Worm (Caenorhabditis elegans) whole organism, late embryonic: Measurements from ENCODE around the gene R01E6.7.

Source experiments
- C08G9.2 ChIP-seq: sonication (generic microtip); optimal IDR thresholded peaks from 2 replicates; lab custom pipeline; 2016; ENCODE audit warnings: mild to moderate bottlenecking, missing genetic modification characterization, moderate library complexity, missing compliant biosample characterization
- C38D4.7 ChIP-seq: fragments of 200-800 bp; sonication (Bioruptor generic); optimal IDR thresholded peaks from 2 replicates; lab custom pipeline; 2018; ENCODE audit warnings: mild to moderate bottlenecking, missing genetic modification characterization, moderate library complexity, missing compliant biosample characterization
- F13H6.1 ChIP-seq: sonication (generic microtip); optimal IDR thresholded peaks from 2 replicates; lab custom pipeline; 2016; ENCODE audit warnings: missing genetic modification characterization, missing compliant biosample characterization
- K09A11.1 ChIP-seq: sonication (generic microtip); optimal IDR thresholded peaks from 2 replicates; lab custom pipeline; 2017; ENCODE audit warnings: antibody characterized with exemption, mild to moderate bottlenecking, missing genetic modification characterization, missing compliant biosample characterization; ENCODE audit not compliant: insufficient read depth
- ceh-18 ChIP-seq: sonication (generic microtip); optimal IDR thresholded peaks from 2 replicates; lab custom pipeline; 2016; ENCODE audit warnings: missing genetic modification characterization, missing compliant biosample characterization
- ceh-2 ChIP-seq: sonication (generic microtip); optimal IDR thresholded peaks from 2 replicates; lab custom pipeline; 2016; ENCODE audit warnings: missing genotype, missing genetic modification characterization, missing compliant biosample characterization
- ceh-22 ChIP-seq: sonication (generic microtip); optimal IDR thresholded peaks from 2 replicates; lab custom pipeline; 2017; ENCODE audit warnings: missing biosample characterization, missing genetic modification characterization
- ceh-34 ChIP-seq: sonication (generic microtip); optimal IDR thresholded peaks from 2 replicates; lab custom pipeline; 2016; ENCODE audit warnings: mild to moderate bottlenecking, missing genetic modification characterization, missing compliant biosample characterization
- ceh-45 ChIP-seq: fragments of 200-800 bp; sonication (Bioruptor generic); IDR thresholded peaks from 2 replicates; pipeline ENCODE4 v1.3.6; 2022; ENCODE audit warnings: missing genetic modification reagents, missing genetic modification characterization, missing compliant biosample characterization
- ceh-6 ChIP-seq: fragments of 200-800 bp; sonication (Bioruptor generic); optimal IDR thresholded peaks from 2 replicates; lab custom pipeline; 2018; ENCODE audit warnings: mild to moderate bottlenecking, missing genetic modification characterization, missing compliant biosample characterization
- che-1 ChIP-seq: sonication (generic microtip); optimal IDR thresholded peaks from 2 replicates; lab custom pipeline; 2016; ENCODE audit warnings: mild to moderate bottlenecking, missing genetic modification characterization, missing compliant biosample characterization
- dmd-4 ChIP-seq: sonication (generic microtip); optimal IDR thresholded peaks from 2 replicates; lab custom pipeline; 2016; ENCODE audit warnings: borderline replicate concordance, missing genetic modification characterization, missing compliant biosample characterization
- dve-1 ChIP-seq: sonication (generic microtip); optimal IDR thresholded peaks from 2 replicates; lab custom pipeline; 2017; ENCODE audit warnings: antibody characterized with exemption, mild to moderate bottlenecking, missing genetic modification characterization, missing compliant biosample characterization
- elt-2 ChIP-seq: sonication (generic microtip); optimal IDR thresholded peaks from 2 replicates; lab custom pipeline; 2016; ENCODE audit warnings: missing genetic modification reagents, missing genetic modification characterization, missing compliant biosample characterization
- eyg-1 ChIP-seq: sonication (generic microtip); optimal IDR thresholded peaks from 2 replicates; lab custom pipeline; 2016; ENCODE audit warnings: missing genotype, missing genetic modification characterization, missing compliant biosample characterization
- fax-1 ChIP-seq: sonication (generic microtip); optimal IDR thresholded peaks from 2 replicates; lab custom pipeline; 2016; ENCODE audit warnings: missing genotype, missing genetic modification characterization, missing compliant biosample characterization
- fkh-10 ChIP-seq: fragments of 150-350 bp; optimal IDR thresholded peaks from 2 replicates; lab custom pipeline; 2014; ENCODE audit warnings: missing biosample characterization, missing genetic modification reagents, missing genetic modification characterization
- hlh-15 ChIP-seq: sonication (generic microtip); optimal IDR thresholded peaks from 2 replicates; lab custom pipeline; 2016; ENCODE audit warnings: missing genetic modification characterization, missing compliant biosample characterization
- hlh-30 ChIP-seq: sonication (generic microtip); optimal IDR thresholded peaks from 2 replicates; lab custom pipeline; 2017; ENCODE audit warnings: antibody characterized with exemption, missing genetic modification characterization, missing compliant biosample characterization; ENCODE audit not compliant: insufficient read depth
- hlh-8 ChIP-seq: sonication (generic microtip); optimal IDR thresholded peaks from 2 replicates; lab custom pipeline; 2016; ENCODE audit warnings: missing genotype, missing genetic modification characterization, missing compliant biosample characterization
- lim-6 ChIP-seq: sonication (generic microtip); optimal IDR thresholded peaks from 2 replicates; lab custom pipeline; 2016; ENCODE audit warnings: missing genetic modification characterization, missing compliant biosample characterization
- lin-11 ChIP-seq: fragments of 200-800 bp; sonication (Bioruptor generic); optimal IDR thresholded peaks from 2 replicates; lab custom pipeline; 2018; ENCODE audit warnings: mild to moderate bottlenecking, missing genetic modification characterization, missing compliant biosample characterization
- nfya-1 ChIP-seq: sonication (generic microtip); optimal IDR thresholded peaks from 2 replicates; lab custom pipeline; 2017; ENCODE audit warnings: missing genetic modification characterization, mild to moderate bottlenecking, missing compliant biosample characterization, antibody characterized with exemption, moderate library complexity
- nhr-11 ChIP-seq: fragments of 150-350 bp; optimal IDR thresholded peaks from 2 replicates; lab custom pipeline; 2014; ENCODE audit warnings: missing biosample characterization, missing genetic modification characterization
- nhr-232 ChIP-seq: sonication (generic microtip); optimal IDR thresholded peaks from 2 replicates; lab custom pipeline; 2016; ENCODE audit warnings: missing genetic modification characterization, missing compliant biosample characterization
- npax-4 ChIP-seq: sonication (generic microtip); optimal IDR thresholded peaks from 2 replicates; lab custom pipeline; 2016; ENCODE audit warnings: missing genetic modification characterization, missing compliant biosample characterization
- pag-3 ChIP-seq: sonication (generic microtip); optimal IDR thresholded peaks from 2 replicates; lab custom pipeline; 2016; ENCODE audit warnings: missing compliant biosample characterization, missing genetic modification characterization, borderline replicate concordance
- pax-1 ChIP-seq: fragments of 150-350 bp; optimal IDR thresholded peaks from 2 replicates; lab custom pipeline; 2014; ENCODE audit warnings: missing biosample characterization, missing genetic modification characterization
- pha-2 ChIP-seq: sonication (generic microtip); optimal IDR thresholded peaks from 2 replicates; lab custom pipeline; 2017; ENCODE audit warnings: mild to moderate bottlenecking, missing genetic modification characterization, missing compliant biosample characterization
- pqm-1 ChIP-seq: sonication (generic microtip); optimal IDR thresholded peaks from 2 replicates; lab custom pipeline; 2016; ENCODE audit warnings: missing genetic modification characterization, missing compliant biosample characterization
- pros-1 ChIP-seq: fragments of 150-350 bp; optimal IDR thresholded peaks from 2 replicates; lab custom pipeline; 2014; ENCODE audit warnings: missing biosample characterization, missing genetic modification reagents, missing genetic modification characterization
- sox-2 ChIP-seq: fragments of 200-800 bp; sonication (Bioruptor generic); IDR thresholded peaks from 2 replicates; pipeline ENCODE4 v1.3.6; 2022; ENCODE audit warnings: missing genetic modification reagents, missing genetic modification characterization, missing compliant biosample characterization
- syd-9 ChIP-seq: sonication (generic microtip); optimal IDR thresholded peaks from 2 replicates; lab custom pipeline; 2016; ENCODE audit warnings: mild to moderate bottlenecking, missing genetic modification characterization, moderate library complexity, missing compliant biosample characterization
- tbx-2 ChIP-seq: sonication (generic microtip); optimal IDR thresholded peaks from 2 replicates; lab custom pipeline; 2016; ENCODE audit warnings: missing genetic modification characterization, missing compliant biosample characterization
- ttx-3 ChIP-seq: sonication (generic microtip); optimal IDR thresholded peaks from 2 replicates; lab custom pipeline; 2016; ENCODE audit warnings: missing genetic modification reagents, missing genetic modification characterization, missing compliant biosample characterization
- unc-42 ChIP-seq: sonication (generic microtip); optimal IDR thresholded peaks from 2 replicates; lab custom pipeline; 2016; ENCODE audit warnings: missing genotype, missing genetic modification characterization, missing compliant biosample characterization
- unc-55 ChIP-seq: sonication (generic microtip); optimal IDR thresholded peaks from 2 replicates; lab custom pipeline; 2017; ENCODE audit warnings: missing biosample characterization, missing genetic modification reagents, missing genetic modification characterization

Gene R01E6.7

DNA sequence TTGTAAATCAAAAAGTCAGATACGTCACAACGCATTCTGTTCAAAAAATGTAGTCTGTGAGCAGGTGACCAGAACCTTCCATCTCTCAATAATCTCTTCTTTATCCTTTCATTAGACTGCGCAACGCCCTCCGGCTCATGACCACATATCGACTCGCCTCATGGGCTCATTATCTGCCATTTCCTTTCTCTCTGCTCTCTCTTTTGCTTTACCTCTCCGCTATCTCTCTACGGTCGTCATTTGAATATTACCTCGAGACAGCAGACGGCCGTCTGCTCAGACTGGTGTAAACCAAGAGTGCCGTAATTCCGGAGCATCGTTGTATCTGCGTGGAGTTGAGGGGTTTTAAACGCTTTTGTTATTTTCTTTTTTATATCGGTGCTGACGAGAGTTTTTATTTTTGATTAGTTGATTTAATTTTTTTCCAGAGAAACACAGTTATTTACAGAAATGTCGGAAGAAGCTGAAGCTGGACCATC is 28.3 kb upstream of the R01E6.7 start, which contains the start of gene bra-1 (continued):
- TF ChIP-seq lin-11 (no peak), pros-1 (tag; lab: Kevin White, UChicago) (peak; percentile 4), pag-3 (peak; percentile 13), lim-6 (peak; percentile 64), elt-2 (tag; lab: Kevin White, UChicago) (no peak), C08G9.2 (tag; lab: Kevin White, UChicago) (peak; percentile 15), K09A11.1 (tag; lab: Kevin White, UChicago) (no peak), ttx-3 (tag; lab: Kevin White, UChicago) (peak; percentile 16), hlh-8 (no peak), fkh-10 (no peak), unc-42 (tag; lab: Kevin White, UChicago) (peak; percentile 81), ceh-45 (no peak), fax-1 (no peak), npax-4 (tag; lab: Kevin White, UChicago) (no peak), sox-2 (GFP tag; lab: Robert Waterston, UW) (no peak), hlh-30 (tag; lab: Kevin White, UChicago) (peak; percentile 94), pqm-1 (tag; lab: Kevin White, UChicago) (no peak), pha-2 (tag; lab: Kevin White, UChicago) (no peak), nhr-11 (tag; lab: Kevin White, UChicago) (no peak), ceh-18 (tag; lab: Kevin White, UChicago) (peak; percentile 21)

DNA sequence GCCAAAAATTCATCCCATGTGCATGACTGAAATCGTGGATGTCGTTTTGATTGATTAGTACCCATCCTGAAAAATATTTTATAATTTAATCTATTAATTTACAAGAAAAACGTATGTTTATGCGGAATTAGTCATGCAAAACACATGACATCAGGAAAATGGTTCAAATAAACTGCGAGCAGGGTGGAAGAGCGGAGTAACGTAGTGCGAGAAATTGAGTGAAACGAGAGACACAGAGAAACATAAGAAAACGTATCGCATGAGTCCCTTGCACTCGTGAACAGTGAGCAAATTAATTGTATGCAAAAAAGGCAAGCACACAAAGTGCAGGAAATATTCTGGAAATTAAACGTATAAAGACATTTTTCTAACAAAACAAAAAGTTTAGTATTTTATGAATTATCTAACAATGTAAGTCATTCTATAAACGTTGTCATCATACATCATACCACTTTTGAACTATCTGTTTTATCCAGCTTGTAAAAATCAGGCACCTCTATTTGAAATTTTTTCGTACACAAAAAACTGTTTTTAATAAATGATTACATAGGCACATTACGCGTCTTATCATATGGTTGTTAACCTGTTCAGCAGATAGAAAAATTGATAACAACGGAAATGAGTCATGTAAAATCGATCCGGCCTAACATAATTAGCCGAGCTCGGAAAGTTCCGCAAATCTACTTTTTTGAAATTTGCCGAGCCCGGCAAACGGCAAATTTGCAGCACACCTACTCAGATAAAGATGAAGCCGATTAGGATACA is 26.4 kb upstream of the R01E6.7 start, which contains the start of gene F54B11.5:
Gene F54B11.5, minus strand, starts transcription at position 66 of the 765 bp plus-strand sequence.
- TF ChIP-seq tbx-2 (tag; lab: Kevin White, UChicago) (peak; percentile 22), ceh-34 (tag; lab: Kevin White, UChicago) (no peak), ceh-22 (tag; lab: Kevin White, UChicago) (no peak), unc-42 (tag; lab: Kevin White, UChicago) (peak; percentile 33), K09A11.1 (tag; lab: Kevin White, UChicago) (no peak), fax-1 (no peak), hlh-15 (no peak), nfya-1 (tag; lab: Kevin White, UChicago) (peak; percentile 29), lim-6 (no peak), hlh-30 (tag; lab: Kevin White, UChicago) (peak; percentile 87), unc-55 (GFP tag; lab: Kevin White, UChicago) (peak; percentile 59), elt-2 (tag; lab: Kevin White, UChicago) (peak; percentile 46)

DNA sequence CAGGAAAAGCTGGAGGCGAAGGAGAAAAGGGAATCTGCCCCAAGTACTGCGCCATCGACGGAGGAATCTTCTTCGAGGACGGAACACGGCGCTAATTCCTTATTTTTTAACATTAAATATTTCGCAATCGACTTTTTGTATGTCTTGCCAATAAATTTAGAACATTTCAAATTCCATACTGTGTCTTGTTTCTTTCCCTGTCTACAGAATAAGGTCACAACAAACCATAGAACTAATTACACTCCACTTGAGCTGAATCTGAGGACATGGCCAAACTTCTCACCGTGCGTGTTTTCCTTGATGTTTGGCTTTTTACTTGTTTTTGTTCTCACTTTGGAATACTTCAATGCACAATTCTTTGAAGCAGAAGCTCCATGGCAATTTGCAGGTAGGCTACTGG is 22.6 kb upstream of the R01E6.7 start, which contains the start of gene F54B11.4:
Gene F54B11.4, plus strand, starts transcription at position 301 of the 400 bp plus-strand sequence.
- TF ChIP-seq pqm-1 (tag; lab: Kevin White, UChicago) (no peak), nhr-232 (no peak), dve-1 (tag; lab: Kevin White, UChicago) (no peak), K09A11.1 (tag; lab: Kevin White, UChicago) (no peak), ceh-45 (no peak), C08G9.2 (tag; lab: Kevin White, UChicago) (no peak), syd-9 (tag; lab: Kevin White, UChicago) (no peak), ceh-2 (tag; lab: Kevin White, UChicago) (no peak), eyg-1 (tag; lab: Kevin White, UChicago) (no peak), pax-1 (no peak), F13H6.1 (tag; lab: Kevin White, UChicago) (no peak), hlh-30 (tag; lab: Kevin White, UChicago) (no peak), dmd-4 (no peak), ceh-6 (no peak), che-1 (tag; lab: Kevin White, UChicago) (no peak), C38D4.7 (GFP tag; lab: Kevin White, UChicago) (no peak)
- TF ChIP-seq, all 69 proteins: peak for 0
